Fruit fly (Drosophila melanogaster) whole organism, embryonic: Measurements from ENCODE around the gene MESR3.

Experiments
- CG15601 ChIP-seq: fragments of 200-800 bp; sonication (Bioruptor generic); optimal IDR thresholded peaks from 3 replicates; lab custom pipeline; 2019; ENCODE audit warnings: missing biosample characterization, mild to moderate bottlenecking, missing genetic modification characterization, moderate library complexity
- Doc2 ChIP-seq: fragments of 200-800 bp; sonication (Bioruptor generic); IDR thresholded peaks from 2 replicates; pipeline ENCODE4 v1.3.6; 2022; ENCODE audit warnings: missing biosample characterization, missing genetic modification characterization
- nau ChIP-seq: fragments of 200-800 bp; sonication (Bioruptor generic); optimal IDR thresholded peaks from 3 replicates; lab custom pipeline; 2017; ENCODE audit warnings: missing biosample characterization, mild to moderate bottlenecking, missing genetic modification characterization, missing genetic modification reagents
- pan ChIP-seq, 4 experiments: fragments of >200 bp in 3 of 4; fragments of 200-800 bp in 1 of 4; sonication (Bioruptor generic) in 1 of 4; optimal IDR thresholded peaks in 3 of 4; IDR thresholded peaks in 1 of 4; 2 replicates each; pipeline versions ENCODE4 v1.3.6 to Lab custom; 2017 to 2022; ENCODE audit warnings: missing biosample characterization in 2 of 4, missing genetic modification characterization in 2 of 4, mixed read lengths in 1 of 4

DNA sequence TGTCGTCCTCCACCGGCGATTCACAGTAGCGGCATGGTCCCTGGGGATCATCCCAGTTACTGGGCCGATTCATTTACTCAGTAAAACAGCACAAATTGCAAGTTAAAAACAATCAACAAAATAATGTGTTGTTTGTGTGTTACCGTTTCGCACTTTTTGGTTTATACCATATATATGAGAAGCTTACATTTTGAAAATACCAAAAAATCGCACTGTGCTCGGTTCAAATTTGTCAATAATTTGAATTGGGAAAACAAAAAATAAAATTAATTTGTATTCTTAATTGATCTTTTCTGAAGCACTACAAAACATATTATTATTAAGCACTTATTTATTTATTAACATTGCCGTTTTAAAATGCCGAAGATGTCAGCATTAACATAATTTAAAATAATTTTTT is 5.0 kb upstream of the MESR3 start, which contains the start of gene Atac2:
- TF ChIP-seq Doc2 (GFP tag; lab: Robert Waterston, UW) (no peak), CG15601 (no peak), nau (GFP tag; lab: Kevin White, UChicago) (no peak), pan (optimal IDR thresholded peaks at IDR 0.05; lab: Kevin White, UChicago) (no peak), pan (GFP tag; optimal IDR thresholded peaks at IDR 0.05 in 1 of 2, IDR thresholded peaks at IDR 0.05 in 1 of 2) (no peak)
